Worm (Caenorhabditis elegans): ENCODE results near the gene sir-2.2.

Gene sir-2.2

ce11 chrX:13350804-13351747 lies 23.2 kb downstream of the sir-2.2 start, which contains the start of gene mxl-3 (continued):
- TF ChIP-seq lin-13 (GFP tag; optimal IDR thresholded peaks at IDR 0.05) (no peak), mxl-2 (GFP tag; conservative IDR thresholded peaks at IDR 0.05) (peak; percentile 98), lin-15B (tag; optimal IDR thresholded peaks at IDR 0.05) (no peak), nhr-48 (tag; optimal IDR thresholded peaks at IDR 0.05) (peak; percentile 84), hif-1 (tag; optimal IDR thresholded peaks at IDR 0.05) (peak in 1 of 2 experiments; percentile 66), lsy-2 (tag; optimal IDR thresholded peaks at IDR 0.05) (peak in 1 of 2 experiments; percentile 65), zfp-2 (tag; optimal IDR thresholded peaks at IDR 0.05) (no peak), dmd-8 (GFP tag; IDR thresholded peaks at IDR 0.05) (no peak), dve-1 (tag; optimal IDR thresholded peaks at IDR 0.05; ENCODE audit: insufficient read depth) (peak; percentile 65), hlh-11 (tag; optimal IDR thresholded peaks at IDR 0.05) (peak; percentile 54), nhr-6 (tag; optimal IDR thresholded peaks at IDR 0.05) (peak; percentile 36), mes-2 (tag; optimal IDR thresholded peaks at IDR 0.05; ENCODE audit: poor library complexity, severe bottlenecking) (peak; percentile 44), nhr-11 (tag; optimal IDR thresholded peaks at IDR 0.05) (peak; percentile 71), nhr-102 (tag; optimal IDR thresholded peaks at IDR 0.05) (no peak), arid-1 (GFP tag; conservative IDR thresholded peaks at IDR 0.05) (no peak), php-3 (GFP tag; IDR thresholded peaks at IDR 0.05) (peak; percentile 78), hlh-30 (tag; optimal IDR thresholded peaks at IDR 0.05; ENCODE audit: insufficient read depth) (peak; percentile 89), mdl-1 (tag; optimal IDR thresholded peaks at IDR 0.05) (peak in 1 of 2 experiments; percentile 40), ama-1 (optimal IDR thresholded peaks at IDR 0.05) (peak; percentile 86), ceh-82 (tag; optimal IDR thresholded peaks at IDR 0.05) (no peak), hmg-1.1 (GFP tag; IDR thresholded peaks at IDR 0.05) (peak; percentile 32; the same call in 1 of the 2 replicates), daf-12 (tag; optimal IDR thresholded peaks at IDR 0.05) (no peak), set-16 (GFP tag; IDR thresholded peaks at IDR 0.05) (peak; percentile 66), T26A8.4 (GFP tag; IDR thresholded peaks at IDR 0.05) (no peak; the same call in 1 of the 2 replicates), mxl-3 (GFP tag; optimal IDR thresholded peaks at IDR 0.05) (peak; percentile 97), F49E8.2 (tag; optimal IDR thresholded peaks at IDR 0.05; ENCODE audit: borderline replicate concordance) (no peak), unc-62 (GFP tag; optimal IDR thresholded peaks at IDR 0.05 in 1 of 2) (no peak), unc-62 (tag; optimal IDR thresholded peaks at IDR 0.05) (no peak), nhr-10 (tag; optimal IDR thresholded peaks at IDR 0.05) (no peak), nhr-42 (GFP tag; IDR thresholded peaks at IDR 0.05) (0 out of 2 replicates have a peak, but pooled peaks have one; percentile 31), nhr-77 (tag; optimal IDR thresholded peaks at IDR 0.05) (peak; percentile 42), daf-16 (GFP tag; optimal IDR thresholded peaks at IDR 0.05) (peak in 1 of 2 experiments; percentile 27), daf-16 (tag; optimal IDR thresholded peaks at IDR 0.05) (peak; percentile 88), dmd-6 (GFP tag; IDR thresholded peaks at IDR 0.05) (peak; percentile 91), madf-9 (GFP tag; conservative IDR thresholded peaks at IDR 0.05) (0 out of 2 replicates have a peak, but pooled peaks have one; percentile 19), gei-8 (GFP tag; optimal IDR thresholded peaks at IDR 0.05) (no peak), lim-7 (GFP tag; IDR thresholded peaks at IDR 0.05) (no peak)

- no peak for TF ChIP-seq fos-1 (tag; optimal IDR thresholded peaks at IDR 0.05)
- TF ChIP-seq saeg-2 (GFP tag; IDR thresholded peaks at IDR 0.05) = no peak
- TF ChIP-seq dmd-6 (GFP tag; IDR thresholded peaks at IDR 0.05) = peak; percentile 49
- TF ChIP-seq hlh-11 (tag; optimal IDR thresholded peaks at IDR 0.05) = peak; percentile 21
- peak; percentile 28 for TF ChIP-seq hlh-30 (tag; optimal IDR thresholded peaks at IDR 0.05; ENCODE audit: insufficient read depth)
- peak; percentile 24 for TF ChIP-seq dve-1 (tag; optimal IDR thresholded peaks at IDR 0.05; ENCODE audit: insufficient read depth)
- TF ChIP-seq sdz-12 (GFP tag; optimal IDR thresholded peaks at IDR 0.05) = no peak
Observed at ce11 chrX:13352164-13352563, 24.3 kb downstream of the sir-2.2 start.
